Fruit fly (Drosophila melanogaster) whole organism, adult: ENCODE measurements around the gene CG14810.

Source experiments
- CG1620 ChIP-seq: fragments of 200-800 bp; sonication (Bioruptor generic); optimal IDR thresholded peaks from 2 replicates; lab custom pipeline; 2016; ENCODE audit warnings: missing biosample characterization, missing genetic modification characterization
- CG33017 ChIP-seq: fragments of 200-800 bp; sonication (Bioruptor generic); optimal IDR thresholded peaks from 2 replicates; lab custom pipeline; 2018; ENCODE audit warnings: missing biosample characterization, mild to moderate bottlenecking, missing genetic modification characterization, moderate library complexity
- Crg-1 ChIP-seq: fragments of 200-800 bp; sonication (Bioruptor generic); optimal IDR thresholded peaks from 2 replicates; lab custom pipeline; 2016; ENCODE audit warnings: missing biosample characterization, missing genetic modification characterization
- pad ChIP-seq: fragments of 200-800 bp; sonication (Bioruptor generic); optimal IDR thresholded peaks from 3 replicates; lab custom pipeline; 2017; ENCODE audit warnings: missing biosample characterization, missing genetic modification characterization, mild to moderate bottlenecking, moderate library complexity, missing genetic modification reagents
- toe ChIP-seq: fragments of 200-800 bp; sonication (Bioruptor generic); optimal IDR thresholded peaks from 2 replicates; lab custom pipeline; 2016; ENCODE audit warnings: missing biosample characterization, missing genetic modification characterization

- TF ChIP-seq CG33017 (tag; lab: Kevin White, UChicago) (no peak), pad (GFP tag; lab: Kevin White, UChicago) (peak; percentile 72), toe (GFP tag; lab: Kevin White, UChicago) (no peak), Crg-1 (GFP tag; lab: Kevin White, UChicago) (no peak), CG1620 (GFP tag; lab: Kevin White, UChicago) (no peak)
These were observed 45.8 kb downstream of the CG14810 start for dm6 chrX:1774347-1774829.
